Fruit fly (Drosophila melanogaster) whole organism, embryonic: ENCODE measurements around the gene CG46427.

ENCODE experiments used
- Asciz ChIP-seq: fragments of 200-800 bp; sonication (Bioruptor generic); optimal IDR thresholded peaks from 2 replicates; lab custom pipeline; 2017; ENCODE audit warnings: missing biosample characterization, mild to moderate bottlenecking, missing genetic modification characterization, missing genetic modification reagents
- B-H1 ChIP-seq: fragments of 200-800 bp; sonication (Bioruptor generic); IDR thresholded peaks from 3 replicates; pipeline ENCODE4 v1.3.6; 2022; ENCODE audit warnings: missing biosample characterization, missing genetic modification characterization
- B-H2 ChIP-seq: fragments of 200-800 bp; sonication (Bioruptor generic); optimal IDR thresholded peaks from 2 replicates; lab custom pipeline; 2018; ENCODE audit warnings: missing biosample characterization, mild to moderate bottlenecking, missing genetic modification characterization
- Bgb ChIP-seq: fragments of 200-800 bp; sonication (Bioruptor generic); IDR thresholded peaks from 2 replicates; pipeline ENCODE4 v1.3.6; 2022; ENCODE audit warnings: missing biosample characterization, missing genetic modification characterization; ENCODE audit not compliant: partially characterized antibody
- CG11560 ChIP-seq: fragments of 200-800 bp; sonication (Bioruptor generic); IDR thresholded peaks from 3 replicates; pipeline ENCODE4 v1.3.6; 2022; ENCODE audit warnings: missing biosample characterization, missing genetic modification characterization
- CG12236 ChIP-seq: fragments of 200-800 bp; sonication (Bioruptor generic); optimal IDR thresholded peaks from 2 replicates; lab custom pipeline; 2016; ENCODE audit warnings: missing biosample characterization, missing genetic modification characterization
- CG12659 ChIP-seq: fragments of 200-800 bp; sonication (Bioruptor generic); optimal IDR thresholded peaks from 3 replicates; lab custom pipeline; 2017; ENCODE audit warnings: mild to moderate bottlenecking, missing biosample characterization, missing genetic modification reagents, missing genetic modification characterization
- CG13287 ChIP-seq: fragments of 200-800 bp; sonication (Bioruptor generic); IDR thresholded peaks from 2 replicates; pipeline ENCODE4 v1.3.6; 2022; ENCODE audit warnings: missing biosample characterization, missing genetic modification characterization; ENCODE audit not compliant: partially characterized antibody
- CG15601 ChIP-seq: fragments of 200-800 bp; sonication (Bioruptor generic); optimal IDR thresholded peaks from 3 replicates; lab custom pipeline; 2019; ENCODE audit warnings: missing biosample characterization, mild to moderate bottlenecking, missing genetic modification characterization, moderate library complexity
- CG16815 ChIP-seq: fragments of 200-800 bp; sonication (Bioruptor generic); optimal IDR thresholded peaks from 3 replicates; lab custom pipeline; 2017; ENCODE audit warnings: missing biosample characterization, mild to moderate bottlenecking, missing genetic modification characterization
- CG17802 ChIP-seq: fragments of 200-800 bp; sonication (Bioruptor generic); optimal IDR thresholded peaks from 2 replicates; lab custom pipeline; 2018; ENCODE audit warnings: missing biosample characterization, mild to moderate bottlenecking, missing genetic modification characterization, moderate library complexity
- CG2120 ChIP-seq: fragments of 200-800 bp; sonication (Bioruptor generic); optimal IDR thresholded peaks from 3 replicates; lab custom pipeline; 2016; ENCODE audit warnings: missing biosample characterization, missing genetic modification characterization
- CG2202 ChIP-seq: fragments of 200-800 bp; sonication (Bioruptor generic); optimal IDR thresholded peaks from 2 replicates; lab custom pipeline; 2018; ENCODE audit warnings: missing biosample characterization, mild to moderate bottlenecking, missing genetic modification characterization
- CG2678 ChIP-seq: fragments of 200-800 bp; sonication (Bioruptor generic); optimal IDR thresholded peaks from 3 replicates; lab custom pipeline; 2019; ENCODE audit warnings: missing biosample characterization, mild to moderate bottlenecking, missing genetic modification characterization, moderate library complexity
- CG32767 ChIP-seq: fragments of 200-800 bp; sonication (Bioruptor generic); IDR thresholded peaks from 2 replicates; pipeline ENCODE4 v1.3.6; 2022; ENCODE audit warnings: missing biosample characterization, missing genetic modification characterization
- CG3847 ChIP-seq: fragments of 200-800 bp; sonication (Bioruptor generic); IDR thresholded peaks from 2 replicates; pipeline ENCODE4 v1.3.6; 2022; ENCODE audit warnings: missing biosample characterization, missing genetic modification characterization
- CG4730 ChIP-seq: fragments of 200-800 bp; sonication (Bioruptor generic); IDR thresholded peaks from 2 replicates; pipeline ENCODE4 v1.3.6; 2022; ENCODE audit warnings: missing biosample characterization, missing genetic modification characterization
- CG4854 ChIP-seq: fragments of 200-800 bp; sonication (Bioruptor generic); optimal IDR thresholded peaks from 2 replicates; lab custom pipeline; 2016; ENCODE audit warnings: missing biosample characterization, missing genetic modification characterization, inconsistent platforms
- CG6765 ChIP-seq: fragments of 200-800 bp; sonication (Bioruptor generic); optimal IDR thresholded peaks from 3 replicates; lab custom pipeline; 2017; ENCODE audit warnings: missing biosample characterization, mild to moderate bottlenecking, missing genetic modification characterization
- CG7372 ChIP-seq: fragments of 200-800 bp; sonication (Bioruptor generic); IDR thresholded peaks from 2 replicates; pipeline ENCODE4 v1.3.6; 2022; ENCODE audit warnings: missing biosample characterization, missing genetic modification characterization
- CG8924 ChIP-seq: fragments of 200-800 bp; optimal IDR thresholded peaks from 3 replicates; lab custom pipeline; 2019; ENCODE audit warnings: missing biosample characterization, mild to moderate bottlenecking, missing genetic modification characterization, moderate library complexity
- CHES-1-like ChIP-seq: fragments of 200-800 bp; sonication (Bioruptor generic); optimal IDR thresholded peaks from 2 replicates; lab custom pipeline; 2016; ENCODE audit warnings: missing biosample characterization, missing genetic modification characterization
- CoRest ChIP-seq: fragments of 200-800 bp; sonication (Bioruptor generic); optimal IDR thresholded peaks from 3 replicates; lab custom pipeline; 2018; ENCODE audit warnings: missing biosample characterization, mild to moderate bottlenecking, missing genetic modification characterization, moderate library complexity
- Dref ChIP-seq: fragments of 200-800 bp; sonication (Bioruptor generic); IDR thresholded peaks from 2 replicates; pipeline ENCODE4 v1.3.6; 2022; ENCODE audit warnings: missing biosample characterization, missing genetic modification characterization
- Eip74EF ChIP-seq, 2 experiments: fragments of 200-800 bp in 1 of 2; fragments of >200 bp in 1 of 2; sonication (Bioruptor generic) in 1 of 2; optimal IDR thresholded peaks; 2 replicates each; lab custom pipeline; 2017 to 2019; ENCODE audit warnings: missing biosample characterization in 2 of 2, missing genetic modification characterization in 2 of 2, mild to moderate bottlenecking in 1 of 2, moderate library complexity in 1 of 2
- Fer3 ChIP-seq: fragments of 200-800 bp; sonication (Bioruptor generic); optimal IDR thresholded peaks from 2 replicates; lab custom pipeline; 2018; ENCODE audit warnings: missing biosample characterization, mild to moderate bottlenecking, missing genetic modification characterization, moderate library complexity
- Gug ChIP-seq: fragments of 200-800 bp; sonication (Bioruptor generic); IDR thresholded peaks from 4 replicates; pipeline ENCODE4 v1.3.6; 2022; ENCODE audit warnings: missing biosample characterization, missing genetic modification characterization
- Hey ChIP-seq: fragments of 200-800 bp; sonication (Bioruptor generic); optimal IDR thresholded peaks from 3 replicates; lab custom pipeline; 2018; ENCODE audit warnings: missing biosample characterization, mild to moderate bottlenecking, missing genetic modification characterization
- MESR4 ChIP-seq: fragments of 200-800 bp; sonication (Bioruptor generic); optimal IDR thresholded peaks from 2 replicates; lab custom pipeline; 2018; ENCODE audit warnings: missing biosample characterization, mild to moderate bottlenecking, missing genetic modification characterization, moderate library complexity
- NC2β ChIP-seq: fragments of 200-800 bp; sonication (Bioruptor generic); optimal IDR thresholded peaks from 2 replicates; lab custom pipeline; 2016; ENCODE audit warnings: missing biosample characterization, missing genetic modification characterization
- YL-1 ChIP-seq: fragments of 200-800 bp; sonication (Bioruptor generic); optimal IDR thresholded peaks from 3 replicates; lab custom pipeline; 2017; ENCODE audit warnings: missing biosample characterization, mild to moderate bottlenecking, missing genetic modification characterization
- ab ChIP-seq: fragments of 200-800 bp; sonication (Bioruptor generic); optimal IDR thresholded peaks from 2 replicates; lab custom pipeline; 2016; ENCODE audit warnings: missing biosample characterization, missing genetic modification characterization
- aop ChIP-seq: fragments of 200-800 bp; sonication (Bioruptor generic); IDR thresholded peaks from 2 replicates; pipeline ENCODE4 v1.3.6; 2022; ENCODE audit warnings: missing biosample characterization, missing genetic modification characterization
- bab2 ChIP-seq: fragments of 200-800 bp; sonication (Bioruptor generic); optimal IDR thresholded peaks from 2 replicates; lab custom pipeline; 2016; ENCODE audit warnings: missing biosample characterization, missing genetic modification characterization
- bcd ChIP-seq: fragments of 200-800 bp; sonication (Bioruptor generic); optimal IDR thresholded peaks from 2 replicates; lab custom pipeline; 2017; ENCODE audit warnings: missing biosample characterization, mild to moderate bottlenecking, missing genetic modification characterization
- bigmax ChIP-seq: fragments of 200-800 bp; sonication (Bioruptor generic); optimal IDR thresholded peaks from 2 replicates; lab custom pipeline; 2018; ENCODE audit warnings: missing biosample characterization, mild to moderate bottlenecking, missing genetic modification characterization
- cad ChIP-seq: fragments of >200 bp; optimal IDR thresholded peaks from 2 replicates; lab custom pipeline; 2017; ENCODE audit warnings: missing biosample characterization, missing genetic modification characterization
- chn ChIP-seq: fragments of 200-800 bp; sonication (Bioruptor generic); optimal IDR thresholded peaks from 2 replicates; lab custom pipeline; 2016; ENCODE audit warnings: missing biosample characterization, missing genetic modification characterization
- fru ChIP-seq: fragments of >200 bp; optimal IDR thresholded peaks from 2 replicates; lab custom pipeline; 2017
- ftz-f1 ChIP-seq: fragments of 200-800 bp; sonication (Bioruptor generic); optimal IDR thresholded peaks from 2 replicates; lab custom pipeline; 2016; ENCODE audit warnings: missing biosample characterization, missing genetic modification characterization
- gem ChIP-seq: fragments of 200-800 bp; sonication (Bioruptor generic); optimal IDR thresholded peaks from 2 replicates; lab custom pipeline; 2019; ENCODE audit warnings: missing biosample characterization, mild to moderate bottlenecking, missing genetic modification characterization, moderate library complexity
- grau ChIP-seq: fragments of 200-800 bp; optimal IDR thresholded peaks from 3 replicates; lab custom pipeline; 2019; ENCODE audit warnings: missing biosample characterization, mild to moderate bottlenecking, missing genetic modification characterization, moderate library complexity
- gsb ChIP-seq: fragments of 200-800 bp; sonication (Bioruptor generic); IDR thresholded peaks from 2 replicates; pipeline ENCODE4 v1.3.6; 2022; ENCODE audit warnings: missing biosample characterization, missing genetic modification characterization
- gt ChIP-seq: fragments of 200-800 bp; sonication (Bioruptor generic); IDR thresholded peaks from 2 replicates; pipeline ENCODE4 v1.3.6; 2022; ENCODE audit warnings: missing biosample characterization, missing genetic modification characterization
- inv ChIP-seq: fragments of 200-800 bp; sonication (Bioruptor generic); IDR thresholded peaks from 2 replicates; pipeline ENCODE4 v1.3.6; 2022; ENCODE audit warnings: missing biosample characterization, missing genetic modification characterization; ENCODE audit not compliant: partially characterized antibody
- nerfin-2 ChIP-seq: fragments of 200-800 bp; sonication (Bioruptor generic); IDR thresholded peaks from 2 replicates; pipeline ENCODE4 v1.3.6; 2022; ENCODE audit warnings: missing biosample characterization, missing genetic modification characterization; ENCODE audit not compliant: partially characterized antibody
- pan ChIP-seq, 4 experiments: fragments of >200 bp in 3 of 4; fragments of 200-800 bp in 1 of 4; sonication (Bioruptor generic) in 1 of 4; optimal IDR thresholded peaks in 3 of 4; IDR thresholded peaks in 1 of 4; 2 replicates each; pipeline versions ENCODE4 v1.3.6 to Lab custom; 2017 to 2022; ENCODE audit warnings: missing biosample characterization in 2 of 4, missing genetic modification characterization in 2 of 4, mixed read lengths in 1 of 4
- sisA ChIP-seq: fragments of 200-800 bp; sonication (Bioruptor generic); IDR thresholded peaks from 2 replicates; pipeline ENCODE4 v1.3.6; 2022; ENCODE audit warnings: missing biosample characterization, missing genetic modification characterization
- trem ChIP-seq: fragments of 200-800 bp; optimal IDR thresholded peaks from 3 replicates; lab custom pipeline; 2019; ENCODE audit warnings: missing biosample characterization, mild to moderate bottlenecking, missing genetic modification characterization, moderate library complexity
- wdn ChIP-seq: fragments of 200-800 bp; sonication (Bioruptor generic); IDR thresholded peaks from 2 replicates; pipeline ENCODE4 v1.3.6; 2022; ENCODE audit warnings: missing biosample characterization, missing genetic modification characterization

The CG46427 gene

dm6 chr3R:12422379-12422975 is 16.5 kb downstream of the CG46427 start, which contains the start of the genes Scgbeta and CG17202 (continued):
- TF ChIP-seq CG4730 (GFP tag; lab: Robert Waterston, UW) (no peak), CG17802 (tag; lab: Kevin White, UChicago) (no peak), Dref (GFP tag; lab: Robert Waterston, UW) (peak; percentile 45; the same call in 1 of the 2 replicates), trem (tag; lab: Kevin White, UChicago) (peak; percentile 25), B-H2 (no peak), CG12659 (peak; percentile 44), CHES-1-like (GFP tag; lab: Kevin White, UChicago) (peak; percentile 21), CG4854 (GFP tag; lab: Kevin White, UChicago) (no peak), bcd (GFP tag; lab: Kevin White, UChicago) (no peak), MESR4 (peak; percentile 75), CG2678 (no peak), Asciz (GFP tag; lab: Kevin White, UChicago) (no peak), bigmax (GFP tag; lab: Kevin White, UChicago) (no peak), CoRest (tag; lab: Kevin White, UChicago) (peak; percentile 54), sisA (GFP tag; lab: Robert Waterston, UW) (no peak), ftz-f1 (GFP tag; lab: Kevin White, UChicago) (no peak), nerfin-2 (GFP tag; lab: Robert Waterston, UW) (no peak), aop (no peak), Eip74EF (GFP tag; optimal IDR thresholded peaks at IDR 0.05; lab: Kevin White, UChicago) (no peak), CG13287 (GFP tag; lab: Robert Waterston, UW) (no peak), CG3847 (GFP tag; lab: Robert Waterston, UW) (peak; percentile 39; the same call in 1 of the 2 replicates), ab (GFP tag; lab: Kevin White, UChicago) (no peak), CG11560 (tag; lab: Robert Waterston, UW) (no peak), CG2120 (GFP tag; lab: Kevin White, UChicago) (peak; percentile 59), Fer3 (no peak), CG8924 (tag; lab: Kevin White, UChicago) (no peak), gsb (no peak), chn (GFP tag; lab: Kevin White, UChicago) (no peak), Hey (tag; lab: Kevin White, UChicago) (no peak), Gug (GFP tag; lab: Robert Waterston, UW) (no peak), YL-1 (GFP tag; lab: Kevin White, UChicago) (peak; percentile 59), CG6765 (GFP tag; lab: Kevin White, UChicago) (no peak), bab2 (GFP tag; lab: Kevin White, UChicago) (peak; percentile 7), grau (tag; lab: Kevin White, UChicago) (no peak), B-H1 (GFP tag; lab: Robert Waterston, UW) (no peak), Bgb (GFP tag; lab: Robert Waterston, UW) (peak; percentile 33; the same call in 1 of the 2 replicates), CG32767 (GFP tag; lab: Robert Waterston, UW) (0 out of 2 replicates have a peak, but pooled peaks have one; percentile 12), fru (lab: Kevin White, UChicago) (no peak), inv (GFP tag; lab: Robert Waterston, UW) (no peak), cad (no peak), CG15601 (tag; lab: Kevin White, UChicago) (no peak), CG16815 (GFP tag; lab: Kevin White, UChicago) (no peak), pan (optimal IDR thresholded peaks at IDR 0.05; lab: Kevin White, UChicago) (no peak), pan (GFP tag; optimal IDR thresholded peaks at IDR 0.05 in 1 of 2, IDR thresholded peaks at IDR 0.05 in 1 of 2) (no peak), gem (no peak), CG2202 (tag; lab: Kevin White, UChicago) (no peak), CG12236 (GFP tag; lab: Kevin White, UChicago) (no peak), NC2β (GFP tag; lab: Kevin White, UChicago) (no peak), wdn (GFP tag; lab: Robert Waterston, UW) (no peak), gt (no peak), CG7372 (GFP tag; lab: Robert Waterston, UW) (no peak)
